Worm (Caenorhabditis elegans): Measurements from ENCODE around the gene E04F6.6.

The E04F6.6 gene

DNA sequence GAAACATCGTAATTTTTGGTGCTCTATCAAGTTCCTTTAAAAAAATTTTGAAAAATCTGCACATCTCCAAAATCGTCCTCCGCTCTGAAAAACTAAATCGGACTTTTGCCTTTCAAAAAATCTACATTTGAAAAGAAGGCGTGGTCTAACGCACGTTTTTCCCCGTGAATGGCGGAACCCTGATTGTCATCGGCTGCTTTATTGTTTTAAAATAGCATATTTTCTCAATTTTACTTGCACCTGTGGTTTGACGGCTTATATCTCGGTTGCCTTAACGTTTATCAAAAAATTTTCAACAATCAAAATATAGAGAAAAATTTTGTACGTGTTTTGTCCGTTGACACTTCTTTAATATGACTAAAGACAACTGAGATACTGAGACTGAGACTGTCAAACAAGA lies 32.6 kb upstream of the E04F6.6 start:
- TF ChIP-seq ceh-62 (tag; optimal IDR thresholded peaks at IDR 0.05) (no peak), lin-38 (GFP tag; IDR thresholded peaks at IDR 0.05) (0 out of 2 replicates have a peak, but pooled peaks have one; percentile 17)

DNA sequence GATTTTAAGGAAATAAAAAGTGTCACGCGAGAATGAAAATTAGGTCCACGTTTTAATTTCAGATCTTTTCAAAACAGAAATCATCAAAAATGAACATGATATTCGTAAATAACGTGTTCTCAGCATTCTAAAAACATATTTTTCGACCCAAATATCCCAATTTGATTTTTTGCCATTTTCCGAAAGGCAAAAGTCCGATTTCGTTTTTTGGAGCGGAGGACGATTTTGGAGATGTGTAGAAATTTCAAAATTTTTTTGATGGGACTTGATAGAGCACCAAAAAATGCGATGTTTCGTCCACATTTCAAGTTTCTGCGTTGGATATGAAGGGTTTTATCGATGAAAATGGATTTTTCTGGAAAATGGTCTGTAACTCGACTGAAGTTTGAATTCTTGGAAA lies 31.3 kb upstream of the E04F6.6 start:
- TF ChIP-seq zfp-3 (GFP tag; conservative IDR thresholded peaks at IDR 0.05) (peak; percentile 62; the same call in 1 of the 2 replicates), mep-1 (tag; optimal IDR thresholded peaks at IDR 0.05) (peak; percentile 5), nhr-111 (GFP tag; optimal IDR thresholded peaks at IDR 0.05) (no peak), nhr-102 (tag; optimal IDR thresholded peaks at IDR 0.05) (no peak), spr-1 (tag; optimal IDR thresholded peaks at IDR 0.05) (no peak), T26A8.4 (GFP tag; IDR thresholded peaks at IDR 0.05) (peak; percentile 72; the same call in 1 of the 2 replicates), lsy-2 (tag; optimal IDR thresholded peaks at IDR 0.05) (peak in 1 of 2 experiments; percentile 9), gei-8 (GFP tag; optimal IDR thresholded peaks at IDR 0.05) (no peak), mdl-1 (tag; optimal IDR thresholded peaks at IDR 0.05) (peak in 1 of 2 experiments; percentile 1), madf-9 (GFP tag; conservative IDR thresholded peaks at IDR 0.05) (no peak), pha-4 (GFP tag; IDR thresholded peaks at IDR 0.05) (peak; percentile 40; the same call in 1 of the 2 replicates), pha-4 (tag; optimal IDR thresholded peaks at IDR 0.05) (no peak), lin-29 (GFP tag; IDR thresholded peaks at IDR 0.05) (0 out of 2 replicates have a peak, but pooled peaks have one; percentile 53)

DNA sequence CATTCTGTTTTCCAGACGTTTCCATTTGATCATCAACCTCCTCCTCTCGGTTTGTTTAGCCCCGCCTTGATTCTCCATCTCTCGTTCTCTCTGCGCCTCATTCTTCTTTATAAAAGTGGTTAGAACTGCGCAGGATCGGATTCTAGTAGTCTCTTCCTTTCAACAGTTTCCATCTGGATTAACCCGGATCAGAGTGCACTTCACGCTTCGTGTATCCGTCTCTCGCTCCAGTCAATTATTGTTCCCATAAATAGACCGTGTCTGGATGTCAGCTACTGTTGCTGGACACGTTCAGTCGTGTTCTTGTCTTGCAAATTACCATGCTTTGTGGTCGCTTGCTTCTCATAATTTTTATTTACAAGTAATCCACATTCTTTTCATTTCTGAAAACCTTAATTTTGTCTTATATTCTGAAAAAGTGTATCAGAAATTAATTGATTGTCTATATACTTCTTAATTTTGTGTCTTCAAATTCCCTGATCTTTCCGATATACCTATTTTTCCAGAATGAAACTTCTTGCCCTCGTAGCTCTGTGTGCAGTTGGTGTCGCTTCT lies 29.4 kb upstream of the E04F6.6 start, which contains the start of gene F32A5.4:
Gene F32A5.4 (plus strand): TSS at position 505 of the 555 bp plus-strand sequence.
- TF ChIP-seq zip-11 (GFP tag; IDR thresholded peaks at IDR 0.05): no peak
- TF ChIP-seq F49E8.2 (tag; optimal IDR thresholded peaks at IDR 0.05; ENCODE audit: borderline replicate concordance): no peak
- TF ChIP-seq ztf-11 (tag; optimal IDR thresholded peaks at IDR 0.05): no peak
- no peak for TF ChIP-seq sdz-12 (GFP tag; optimal IDR thresholded peaks at IDR 0.05)
- TF ChIP-seq zip-2 (tag; optimal IDR thresholded peaks at IDR 0.05): no peak
- TF ChIP-seq nhr-6 (tag; optimal IDR thresholded peaks at IDR 0.05): no peak
- no peak for TF ChIP-seq nhr-25 (tag; optimal IDR thresholded peaks at IDR 0.05; ENCODE audit: borderline replicate concordance, insufficient read depth)
- TF ChIP-seq hif-1 (tag; optimal IDR thresholded peaks at IDR 0.05): no peak
- TF ChIP-seq dmd-6 (GFP tag; IDR thresholded peaks at IDR 0.05): no peak
- no peak for TF ChIP-seq mxl-2 (GFP tag; conservative IDR thresholded peaks at IDR 0.05)
- peak; percentile 73 for TF ChIP-seq ama-1 (optimal IDR thresholded peaks at IDR 0.05)
- TF ChIP-seq unc-130 (GFP tag; optimal IDR thresholded peaks at IDR 0.05): no peak
- no peak for TF ChIP-seq Y5F2A.4 (GFP tag; optimal IDR thresholded peaks at IDR 0.05)
- TF ChIP-seq hlh-11 (tag; optimal IDR thresholded peaks at IDR 0.05): peak; percentile 25
- TF ChIP-seq D1046.2 (GFP tag; IDR thresholded peaks at IDR 0.05): no peak
- no peak for TF ChIP-seq nhr-41 (GFP tag; IDR thresholded peaks at IDR 0.05)
- TF ChIP-seq arid-1 (GFP tag; conservative IDR thresholded peaks at IDR 0.05): 0 out of 2 replicates have a peak, but pooled peaks have one; percentile 16
- TF ChIP-seq ZK546.5 (tag; optimal IDR thresholded peaks at IDR 0.05): no peak

DNA sequence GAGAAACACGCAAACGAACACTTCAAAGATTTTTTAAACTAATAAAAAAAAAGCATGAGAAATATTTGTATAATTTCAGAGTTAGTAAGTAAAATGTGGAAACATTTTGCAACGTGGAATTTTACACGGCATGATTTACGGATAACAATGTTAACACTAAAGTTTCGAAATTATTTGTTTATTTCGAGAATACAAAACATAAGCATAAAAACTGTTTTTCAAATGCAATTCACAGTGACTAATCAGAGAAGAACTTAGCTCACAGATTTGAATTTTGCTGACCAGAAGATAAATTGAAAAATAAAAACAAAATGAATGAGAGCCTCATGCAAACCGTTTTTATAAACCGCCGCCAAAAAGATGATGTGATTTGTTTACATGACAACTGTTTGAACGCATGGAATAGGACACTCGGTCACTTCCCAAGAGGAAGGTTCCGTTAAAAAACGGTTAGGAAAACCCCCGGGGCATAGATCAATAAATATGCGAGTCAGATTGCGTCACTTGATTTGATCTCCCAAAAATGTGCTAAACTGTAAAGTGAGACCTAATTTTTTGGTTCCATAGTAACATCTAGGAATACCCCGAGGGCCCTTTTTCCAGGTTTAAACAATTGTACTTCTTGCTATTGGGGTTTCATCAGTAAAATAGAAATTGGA lies 26.6 kb upstream of the E04F6.6 start, which contains the start of gene clh-3:
Gene clh-3 (minus strand): TSS at position 51 of the 659 bp plus-strand sequence.
- TF ChIP-seq unc-130 (GFP tag; optimal IDR thresholded peaks at IDR 0.05) (no peak), tag-97 (GFP tag; IDR thresholded peaks at IDR 0.05) (no peak), zfp-2 (tag; optimal IDR thresholded peaks at IDR 0.05) (no peak), spr-1 (tag; optimal IDR thresholded peaks at IDR 0.05) (no peak), dpl-1 (GFP tag; optimal IDR thresholded peaks at IDR 0.05) (no peak), mep-1 (tag; optimal IDR thresholded peaks at IDR 0.05) (no peak), nhr-41 (GFP tag; IDR thresholded peaks at IDR 0.05) (no peak), Y105C5A.15 (GFP tag; IDR thresholded peaks at IDR 0.05) (no peak), zip-11 (GFP tag; IDR thresholded peaks at IDR 0.05) (no peak), dmd-9 (GFP tag; IDR thresholded peaks at IDR 0.05) (no peak), nhr-42 (GFP tag; IDR thresholded peaks at IDR 0.05) (no peak), nhr-25 (tag; optimal IDR thresholded peaks at IDR 0.05; ENCODE audit: borderline replicate concordance, insufficient read depth) (no peak), unc-62 (GFP tag; optimal IDR thresholded peaks at IDR 0.05 in 1 of 2) (no peak), unc-62 (tag; optimal IDR thresholded peaks at IDR 0.05) (no peak), ceh-28 (tag; optimal IDR thresholded peaks at IDR 0.05) (no peak), lin-1 (GFP tag; IDR thresholded peaks at IDR 0.05) (no peak), ctbp-1 (GFP tag; IDR thresholded peaks at IDR 0.05) (no peak), nhr-10 (tag; optimal IDR thresholded peaks at IDR 0.05) (no peak)

Data from whole organism, L4 larva.